Fruit fly (Drosophila melanogaster) whole organism: ENCODE data around the gene Reg-2.

Source experiments
- Dll ChIP-seq: fragments of >200 bp; optimal IDR thresholded peaks from 2 replicates; lab custom pipeline; 2017
- EcR ChIP-seq, 2 experiments: fragments of >200 bp; optimal IDR thresholded peaks; 2 replicates each; lab custom pipeline; 2017; ENCODE audit warnings: missing biosample characterization in 2 of 2, missing genetic modification characterization in 2 of 2, missing genetic modification reagents in 2 of 2

- TF ChIP-seq Dll (no peak), EcR (GFP tag; optimal IDR thresholded peaks at IDR 0.05; lab: Kevin White, UChicago) (no peak)
These were observed 49.1 kb downstream of the Reg-2 start for dm6 chr3L:557294-557693.
